Fruit fly (Drosophila melanogaster) whole organism, embryonic: ENCODE measurements around the gene Tep1.

Experiments
- B-H1 ChIP-seq: fragments of 200-800 bp; sonication (Bioruptor generic); IDR thresholded peaks from 3 replicates; pipeline ENCODE4 v1.3.6; 2022; ENCODE audit warnings: missing biosample characterization, missing genetic modification characterization
- B-H2 ChIP-seq: fragments of 200-800 bp; sonication (Bioruptor generic); optimal IDR thresholded peaks from 2 replicates; lab custom pipeline; 2018; ENCODE audit warnings: missing biosample characterization, mild to moderate bottlenecking, missing genetic modification characterization
- Bgb ChIP-seq: fragments of 200-800 bp; sonication (Bioruptor generic); IDR thresholded peaks from 2 replicates; pipeline ENCODE4 v1.3.6; 2022; ENCODE audit warnings: missing biosample characterization, missing genetic modification characterization; ENCODE audit not compliant: partially characterized antibody
- BtbVII ChIP-seq: fragments of 200-800 bp; sonication (Bioruptor generic); optimal IDR thresholded peaks from 3 replicates; lab custom pipeline; 2017; ENCODE audit warnings: missing biosample characterization, mild to moderate bottlenecking, missing genetic modification characterization
- CG10209 ChIP-seq: fragments of 200-800 bp; sonication (Bioruptor generic); optimal IDR thresholded peaks from 3 replicates; lab custom pipeline; 2017; ENCODE audit warnings: missing biosample characterization, mild to moderate bottlenecking, missing genetic modification characterization, missing genetic modification reagents
- CG10431 ChIP-seq: fragments of 200-800 bp; sonication (Bioruptor generic); optimal IDR thresholded peaks from 3 replicates; lab custom pipeline; 2018; ENCODE audit warnings: missing biosample characterization, mild to moderate bottlenecking, missing genetic modification characterization
- CG10543 ChIP-seq: fragments of 200-800 bp; sonication (Bioruptor generic); optimal IDR thresholded peaks from 3 replicates; lab custom pipeline; 2017; ENCODE audit warnings: missing biosample characterization, mild to moderate bottlenecking, missing genetic modification characterization, moderate library complexity
- CG11695 ChIP-seq: fragments of 200-800 bp; sonication (Bioruptor generic); IDR thresholded peaks from 3 replicates; pipeline ENCODE4 v1.3.6; 2022; ENCODE audit warnings: missing biosample characterization, missing genetic modification characterization
- CG12219 ChIP-seq: fragments of 200-800 bp; sonication (Bioruptor generic); optimal IDR thresholded peaks from 3 replicates; lab custom pipeline; 2018; ENCODE audit warnings: missing biosample characterization, mild to moderate bottlenecking, missing genetic modification characterization
- CG12744 ChIP-seq: fragments of 200-800 bp; sonication (Bioruptor generic); optimal IDR thresholded peaks from 2 replicates; lab custom pipeline; 2016; ENCODE audit warnings: missing biosample characterization, missing genetic modification characterization
- CG13287 ChIP-seq: fragments of 200-800 bp; sonication (Bioruptor generic); IDR thresholded peaks from 2 replicates; pipeline ENCODE4 v1.3.6; 2022; ENCODE audit warnings: missing biosample characterization, missing genetic modification characterization; ENCODE audit not compliant: partially characterized antibody
- CG13296 ChIP-seq: fragments of 200-800 bp; sonication (Bioruptor generic); optimal IDR thresholded peaks from 3 replicates; lab custom pipeline; 2018; ENCODE audit warnings: missing biosample characterization, mild to moderate bottlenecking, missing genetic modification characterization
- CG13424 ChIP-seq: fragments of 200-800 bp; sonication (Bioruptor generic); optimal IDR thresholded peaks from 2 replicates; lab custom pipeline; 2019; ENCODE audit warnings: missing biosample characterization, mild to moderate bottlenecking, missing genetic modification characterization, moderate library complexity
- CG14441 ChIP-seq: fragments of 200-800 bp; sonication (Bioruptor generic); IDR thresholded peaks from 2 replicates; pipeline ENCODE4 v1.3.6; 2022; ENCODE audit warnings: missing biosample characterization, missing genetic modification characterization
- CG15269 ChIP-seq: fragments of 200-800 bp; sonication (Bioruptor generic); optimal IDR thresholded peaks from 2 replicates; lab custom pipeline; 2018; ENCODE audit warnings: missing biosample characterization, mild to moderate bottlenecking, missing genetic modification characterization, moderate library complexity
- CG15514 ChIP-seq: fragments of 200-800 bp; sonication (Bioruptor generic); optimal IDR thresholded peaks from 3 replicates; lab custom pipeline; 2017; ENCODE audit warnings: missing biosample characterization, missing genetic modification characterization, mild to moderate bottlenecking, moderate library complexity, missing genetic modification reagents
- CG17385 ChIP-seq: fragments of 200-800 bp; sonication (Bioruptor generic); optimal IDR thresholded peaks from 3 replicates; lab custom pipeline; 2018; ENCODE audit warnings: missing biosample characterization, mild to moderate bottlenecking, missing genetic modification characterization
- CG2120 ChIP-seq: fragments of 200-800 bp; sonication (Bioruptor generic); optimal IDR thresholded peaks from 3 replicates; lab custom pipeline; 2016; ENCODE audit warnings: missing biosample characterization, missing genetic modification characterization
- CG31224 ChIP-seq: fragments of 200-800 bp; sonication (Bioruptor generic); IDR thresholded peaks from 2 replicates; pipeline ENCODE4 v1.3.6; 2022; ENCODE audit warnings: missing biosample characterization, missing genetic modification characterization
- CG3407 ChIP-seq: fragments of 200-800 bp; sonication (Bioruptor generic); optimal IDR thresholded peaks from 2 replicates; lab custom pipeline; 2018; ENCODE audit warnings: missing biosample characterization, mild to moderate bottlenecking, missing genetic modification characterization
- CG34224 ChIP-seq: fragments of 200-800 bp; sonication (Bioruptor generic); IDR thresholded peaks from 3 replicates; pipeline ENCODE4 v1.3.6; 2022; ENCODE audit warnings: missing biosample characterization, missing genetic modification characterization; ENCODE audit not compliant: partially characterized antibody
- CG34376 ChIP-seq: fragments of 200-800 bp; sonication (Bioruptor generic); optimal IDR thresholded peaks from 2 replicates; lab custom pipeline; 2018; ENCODE audit warnings: missing biosample characterization, mild to moderate bottlenecking, missing genetic modification characterization
- CG34422 ChIP-seq: fragments of 200-800 bp; sonication (Bioruptor generic); IDR thresholded peaks from 3 replicates; pipeline ENCODE4 v1.3.6; 2022; ENCODE audit warnings: missing biosample characterization, missing genetic modification characterization
- CG7372 ChIP-seq: fragments of 200-800 bp; sonication (Bioruptor generic); IDR thresholded peaks from 2 replicates; pipeline ENCODE4 v1.3.6; 2022; ENCODE audit warnings: missing biosample characterization, missing genetic modification characterization
- CG9932 ChIP-seq: fragments of 200-800 bp; sonication (Bioruptor generic); IDR thresholded peaks from 2 replicates; pipeline ENCODE4 v1.3.6; 2022; ENCODE audit warnings: missing biosample characterization, missing genetic modification characterization
- CHES-1-like ChIP-seq: fragments of 200-800 bp; sonication (Bioruptor generic); optimal IDR thresholded peaks from 2 replicates; lab custom pipeline; 2016; ENCODE audit warnings: missing biosample characterization, missing genetic modification characterization
- Dbx ChIP-seq: fragments of 200-800 bp; sonication (Bioruptor generic); IDR thresholded peaks from 3 replicates; pipeline ENCODE4 v1.3.6; 2022; ENCODE audit warnings: missing biosample characterization, missing genetic modification characterization
- Deaf1 ChIP-seq: fragments of 200-800 bp; optimal IDR thresholded peaks from 3 replicates; lab custom pipeline; 2019; ENCODE audit warnings: missing biosample characterization, mild to moderate bottlenecking, missing genetic modification characterization, moderate library complexity
- Dll ChIP-seq: fragments of 200-800 bp; sonication (Bioruptor generic); IDR thresholded peaks from 4 replicates; pipeline ENCODE4 v1.3.6; 2022; ENCODE audit warnings: missing biosample characterization, missing genetic modification characterization; ENCODE audit not compliant: partially characterized antibody
- Eip74EF ChIP-seq, 2 experiments: fragments of 200-800 bp in 1 of 2; fragments of >200 bp in 1 of 2; sonication (Bioruptor generic) in 1 of 2; optimal IDR thresholded peaks; 2 replicates each; lab custom pipeline; 2017 to 2019; ENCODE audit warnings: missing biosample characterization in 2 of 2, missing genetic modification characterization in 2 of 2, mild to moderate bottlenecking in 1 of 2, moderate library complexity in 1 of 2
- abd-A ChIP-seq: fragments of 200-800 bp; sonication (Bioruptor generic); optimal IDR thresholded peaks from 3 replicates; lab custom pipeline; 2019; ENCODE audit warnings: missing biosample characterization, mild to moderate bottlenecking, missing genetic modification characterization, moderate library complexity
- caup ChIP-seq: fragments of 200-800 bp; sonication (Bioruptor generic); optimal IDR thresholded peaks from 3 replicates; lab custom pipeline; 2017; ENCODE audit warnings: missing biosample characterization, mild to moderate bottlenecking, missing genetic modification characterization, moderate library complexity; ENCODE audit not compliant: severe bottlenecking
- chinmo ChIP-seq: fragments of 200-800 bp; sonication (Bioruptor generic); IDR thresholded peaks from 4 replicates; pipeline ENCODE4 v1.3.6; 2022; ENCODE audit warnings: missing biosample characterization, missing genetic modification characterization; ENCODE audit not compliant: partially characterized antibody
- crol ChIP-seq: fragments of 200-800 bp; sonication (Bioruptor generic); IDR thresholded peaks from 2 replicates; pipeline ENCODE4 v1.3.6; 2022; ENCODE audit warnings: missing biosample characterization, missing genetic modification characterization
- cwo ChIP-seq: fragments of 200-800 bp; sonication (Bioruptor generic); optimal IDR thresholded peaks from 3 replicates; lab custom pipeline; 2017; ENCODE audit warnings: missing biosample characterization, missing genetic modification characterization, mild to moderate bottlenecking, moderate library complexity, missing genetic modification reagents
- ftz-f1 ChIP-seq: fragments of 200-800 bp; sonication (Bioruptor generic); optimal IDR thresholded peaks from 2 replicates; lab custom pipeline; 2016; ENCODE audit warnings: missing biosample characterization, missing genetic modification characterization
- gce ChIP-seq: fragments of 200-800 bp; sonication (Bioruptor generic); IDR thresholded peaks from 3 replicates; pipeline ENCODE4 v1.3.6; 2022; ENCODE audit warnings: missing biosample characterization, missing genetic modification characterization
- grau ChIP-seq: fragments of 200-800 bp; optimal IDR thresholded peaks from 3 replicates; lab custom pipeline; 2019; ENCODE audit warnings: missing biosample characterization, mild to moderate bottlenecking, missing genetic modification characterization, moderate library complexity
- ham ChIP-seq: fragments of 200-800 bp; sonication (Bioruptor generic); IDR thresholded peaks from 2 replicates; pipeline ENCODE4 v1.3.6; 2022; ENCODE audit warnings: missing biosample characterization, missing genetic modification characterization
- kni ChIP-seq: fragments of 200-800 bp; sonication (Bioruptor generic); optimal IDR thresholded peaks from 3 replicates; lab custom pipeline; 2017; ENCODE audit warnings: mild to moderate bottlenecking, missing biosample characterization, missing genetic modification reagents, missing genetic modification characterization
- mirr ChIP-seq: fragments of 200-800 bp; sonication (Bioruptor generic); optimal IDR thresholded peaks from 3 replicates; lab custom pipeline; 2018; ENCODE audit warnings: missing biosample characterization, mild to moderate bottlenecking, missing genetic modification characterization
- nmo ChIP-seq: fragments of 200-800 bp; sonication (Bioruptor generic); optimal IDR thresholded peaks from 2 replicates; lab custom pipeline; 2018; ENCODE audit warnings: missing biosample characterization, mild to moderate bottlenecking, missing genetic modification characterization, moderate library complexity
- pan ChIP-seq, 4 experiments: fragments of >200 bp in 3 of 4; fragments of 200-800 bp in 1 of 4; sonication (Bioruptor generic) in 1 of 4; optimal IDR thresholded peaks in 3 of 4; IDR thresholded peaks in 1 of 4; 2 replicates each; pipeline versions ENCODE4 v1.3.6 to Lab custom; 2017 to 2022; ENCODE audit warnings: missing biosample characterization in 2 of 4, missing genetic modification characterization in 2 of 4, mixed read lengths in 1 of 4
- seq ChIP-seq: fragments of 200-800 bp; sonication (Bioruptor generic); IDR thresholded peaks from 2 replicates; pipeline ENCODE4 v1.3.6; 2022; ENCODE audit warnings: missing biosample characterization, missing genetic modification characterization
- so ChIP-seq: fragments of 200-800 bp; sonication (Bioruptor generic); IDR thresholded peaks from 3 replicates; pipeline ENCODE4 v1.3.6; 2022; ENCODE audit warnings: missing biosample characterization, missing genetic modification characterization
- sug ChIP-seq: fragments of 200-800 bp; optimal IDR thresholded peaks from 2 replicates; lab custom pipeline; 2019; ENCODE audit warnings: missing biosample characterization, mild to moderate bottlenecking, missing genetic modification characterization, moderate library complexity
- vvl ChIP-seq: fragments of 200-800 bp; sonication (Bioruptor generic); IDR thresholded peaks from 2 replicates; pipeline ENCODE4 v1.3.6; 2022; ENCODE audit warnings: missing biosample characterization, missing genetic modification characterization
- zen ChIP-seq: fragments of 200-800 bp; sonication (Bioruptor generic); optimal IDR thresholded peaks from 3 replicates; lab custom pipeline; 2018; ENCODE audit warnings: missing biosample characterization, mild to moderate bottlenecking, missing genetic modification characterization, moderate library complexity

The Tep1 gene

dm6 chr2L:15909826-15910225, 16.2 kb upstream of the Tep1 start (continued):
- TF ChIP-seq seq (peak; percentile 47; the same call in 1 of the 2 replicates), CG13296 (GFP tag; lab: Kevin White, UChicago) (peak; percentile 69), cwo (peak; percentile 61), CG15514 (GFP tag; lab: Kevin White, UChicago) (peak; percentile 49), crol (GFP tag; lab: Robert Waterston, UW) (peak; percentile 86), caup (GFP tag; lab: Kevin White, UChicago) (peak; percentile 13), abd-A (tag; lab: Kevin White, UChicago) (peak; percentile 97), chinmo (GFP tag; lab: Robert Waterston, UW) (peak; percentile 95), CG10209 (GFP tag; lab: Kevin White, UChicago) (peak; percentile 19), CG14441 (GFP tag; lab: Robert Waterston, UW) (peak; percentile 49), CG2120 (peak; percentile 23), pan (optimal IDR thresholded peaks at IDR 0.05; lab: Kevin White, UChicago) (no peak), pan (GFP tag; optimal IDR thresholded peaks at IDR 0.05 in 1 of 2, IDR thresholded peaks at IDR 0.05 in 1 of 2) (peak in 1 of 2 experiments; percentile 55), CG15269 (peak; percentile 83), B-H2 (GFP tag; lab: Kevin White, UChicago) (peak; percentile 66), CG7372 (GFP tag; lab: Robert Waterston, UW) (no peak), CG13424 (peak; percentile 11), Dbx (GFP tag; lab: Robert Waterston, UW) (peak; percentile 55; the same call in 1 of the 3 replicates), CG9932 (GFP tag; lab: Robert Waterston, UW) (0 out of 2 replicates have a peak, but pooled peaks have one; percentile 26), Eip74EF (GFP tag; optimal IDR thresholded peaks at IDR 0.05; lab: Kevin White, UChicago) (peak in 1 of 2 experiments; percentile 77), B-H1 (GFP tag; lab: Robert Waterston, UW) (peak; percentile 11; the same call in 1 of the 3 replicates), CG34422 (GFP tag; lab: Robert Waterston, UW) (peak; percentile 90), vvl (GFP tag; lab: Robert Waterston, UW) (peak; percentile 78), gce (GFP tag; lab: Robert Waterston, UW) (no peak), CG10543 (GFP tag; lab: Kevin White, UChicago) (peak; percentile 94), CG11695 (GFP tag; lab: Robert Waterston, UW) (peak; percentile 43; the same call in 1 of the 3 replicates), ftz-f1 (GFP tag; lab: Kevin White, UChicago) (peak; percentile 96), CHES-1-like (peak; percentile 35), ham (GFP tag; lab: Robert Waterston, UW) (no peak), Bgb (GFP tag; lab: Robert Waterston, UW) (peak; percentile 29; the same call in 1 of the 2 replicates), zen (tag; lab: Kevin White, UChicago) (no peak), CG12744 (GFP tag; lab: Kevin White, UChicago) (no peak), CG17385 (GFP tag; lab: Kevin White, UChicago) (peak; percentile 5), sug (tag; lab: Kevin White, UChicago) (peak; percentile 86), CG10431 (GFP tag; lab: Kevin White, UChicago) (no peak), Dll (GFP tag; lab: Robert Waterston, UW) (no peak), so (GFP tag; lab: Robert Waterston, UW) (peak; percentile 62; the same call in 1 of the 3 replicates), kni (peak; percentile 99), CG3407 (GFP tag; lab: Kevin White, UChicago) (no peak), CG31224 (GFP tag; lab: Robert Waterston, UW) (peak; percentile 99), CG34376 (GFP tag; lab: Kevin White, UChicago) (peak; percentile 64), CG34224 (GFP tag; lab: Robert Waterston, UW) (peak; percentile 53; the same call in 1 of the 3 replicates), CG13287 (GFP tag; lab: Robert Waterston, UW) (peak; percentile 43), mirr (GFP tag; lab: Kevin White, UChicago) (peak; percentile 91), grau (tag; lab: Kevin White, UChicago) (peak; percentile 4), Deaf1 (peak; percentile 59), BtbVII (peak; percentile 46), CG12219 (peak; percentile 12), nmo (GFP tag; lab: Kevin White, UChicago) (no peak)
